Worm (Caenorhabditis elegans) whole organism, late embryonic: ENCODE results near the gene algn-9.

Experiments used
- C08G9.2 ChIP-seq: sonication (generic microtip); optimal IDR thresholded peaks from 2 replicates; lab custom pipeline; 2016; ENCODE audit warnings: mild to moderate bottlenecking, missing genetic modification characterization, moderate library complexity, missing compliant biosample characterization
- ceh-48 ChIP-seq: sonication (generic microtip); optimal IDR thresholded peaks from 2 replicates; lab custom pipeline; 2016; ENCODE audit warnings: missing genetic modification characterization, inconsistent platforms, missing compliant biosample characterization
- fkh-10 ChIP-seq: fragments of 150-350 bp; optimal IDR thresholded peaks from 2 replicates; lab custom pipeline; 2014; ENCODE audit warnings: missing biosample characterization, missing genetic modification reagents, missing genetic modification characterization
- lin-11 ChIP-seq: fragments of 200-800 bp; sonication (Bioruptor generic); optimal IDR thresholded peaks from 2 replicates; lab custom pipeline; 2018; ENCODE audit warnings: mild to moderate bottlenecking, missing genetic modification characterization, missing compliant biosample characterization
- nhr-11 ChIP-seq: fragments of 150-350 bp; optimal IDR thresholded peaks from 2 replicates; lab custom pipeline; 2014; ENCODE audit warnings: missing biosample characterization, missing genetic modification characterization
- pag-3 ChIP-seq: sonication (generic microtip); optimal IDR thresholded peaks from 2 replicates; lab custom pipeline; 2016; ENCODE audit warnings: missing compliant biosample characterization, missing genetic modification characterization, borderline replicate concordance
- rnt-1 ChIP-seq: sonication (generic microtip); optimal IDR thresholded peaks from 2 replicates; lab custom pipeline; 2016; ENCODE audit warnings: missing genetic modification characterization, missing compliant biosample characterization
- sox-2 ChIP-seq: fragments of 200-800 bp; sonication (Bioruptor generic); IDR thresholded peaks from 2 replicates; pipeline ENCODE4 v1.3.6; 2022; ENCODE audit warnings: missing genetic modification reagents, missing genetic modification characterization, missing compliant biosample characterization

DNA sequence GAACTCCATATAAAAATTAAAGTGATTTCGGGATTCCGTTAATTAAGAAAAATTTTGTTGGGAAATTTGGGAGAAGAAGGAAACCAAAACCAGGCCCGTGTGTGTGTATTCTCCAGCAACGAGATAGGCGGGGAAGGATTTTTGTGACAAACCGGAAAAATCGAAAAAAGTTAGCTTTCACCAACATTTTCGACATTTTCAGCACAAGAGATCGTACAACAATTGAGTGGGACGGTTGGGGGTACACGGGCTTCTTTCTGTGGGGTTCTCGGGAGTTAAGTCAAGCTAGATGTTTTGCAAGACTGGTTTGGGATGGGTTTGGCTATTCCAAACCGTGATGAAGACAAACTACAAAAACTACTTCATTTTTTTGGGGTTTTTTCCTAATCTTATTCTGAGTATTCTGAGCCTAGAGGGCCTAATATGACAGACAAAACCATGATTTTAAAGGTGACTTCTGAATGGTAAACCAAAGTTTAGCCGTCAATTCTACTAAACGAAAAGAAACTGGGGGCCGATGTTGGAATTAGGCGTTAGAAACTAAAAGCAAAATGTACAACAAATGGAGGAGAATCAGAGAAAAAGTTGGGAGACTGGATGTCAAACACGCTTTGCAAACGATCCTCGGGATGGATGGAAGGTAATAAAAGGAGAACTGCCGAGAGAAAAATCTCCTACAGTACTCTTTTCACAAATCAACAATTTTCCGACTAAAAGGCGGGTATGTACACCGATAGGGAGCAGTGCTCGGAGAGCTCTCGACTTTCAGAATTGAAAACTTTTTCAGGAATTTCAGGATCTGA is 41.3 kb upstream of the algn-9 start:
- TF ChIP-seq ceh-48 (tag; lab: Kevin White, UChicago) = no peak
- TF ChIP-seq pag-3 = no peak
- TF ChIP-seq rnt-1 (tag; lab: Kevin White, UChicago) = no peak
- no peak for TF ChIP-seq nhr-11 (tag; lab: Kevin White, UChicago)
- no peak for TF ChIP-seq C08G9.2
- no peak for TF ChIP-seq fkh-10
- TF ChIP-seq lin-11 (tag; lab: Kevin White, UChicago) = no peak
- no peak for TF ChIP-seq sox-2 (GFP tag; lab: Robert Waterston, UW)
